Worm (Caenorhabditis elegans) whole organism, L1 larva: ENCODE data around the gene nep-2.

ENCODE experiments used
- Y116A8C.19 ChIP-seq: sonication (generic microtip); optimal IDR thresholded peaks from 2 replicates; lab custom pipeline; 2016; ENCODE audit warnings: missing compliant biosample characterization, missing genetic modification characterization, borderline replicate concordance
- aha-1 ChIP-seq: fragments of 150-350 bp; optimal IDR thresholded peaks from 2 replicates; lab custom pipeline; 2014; ENCODE audit warnings: missing biosample characterization, missing genetic modification characterization
- alr-1 ChIP-seq: fragments of 200-800 bp; sonication (Bioruptor generic); optimal IDR thresholded peaks from 2 replicates; lab custom pipeline; 2018; ENCODE audit warnings: borderline replicate concordance, mild to moderate bottlenecking, missing genetic modification characterization, missing compliant biosample characterization
- ceh-63 ChIP-seq: fragments of 200-800 bp; sonication (Bioruptor generic); optimal IDR thresholded peaks from 2 replicates; lab custom pipeline; 2018; ENCODE audit warnings: mild to moderate bottlenecking, missing genetic modification characterization, missing compliant biosample characterization
- ceh-88 ChIP-seq: fragments of 200-800 bp; sonication (Bioruptor generic); IDR thresholded peaks from 2 replicates; pipeline ENCODE4 v1.3.6; 2022; ENCODE audit warnings: missing genetic modification characterization, missing compliant biosample characterization
- ces-1 ChIP-seq: fragments of 150-350 bp; optimal IDR thresholded peaks from 2 replicates; lab custom pipeline; 2014; ENCODE audit warnings: missing biosample characterization, missing genetic modification reagents, missing genetic modification characterization
- dpl-1 ChIP-seq, 3 experiments: fragments of 150-350 bp in 2 of 3; sonication (generic microtip) in 1 of 3; optimal IDR thresholded peaks; 2 replicates each; lab custom pipeline; 2014 to 2017; ENCODE audit warnings: missing biosample characterization in 3 of 3, missing genetic modification characterization in 3 of 3, missing genetic modification reagents in 3 of 3
- efl-3 ChIP-seq: fragments of 200-800 bp; sonication (Bioruptor generic); optimal IDR thresholded peaks from 2 replicates; lab custom pipeline; 2018; ENCODE audit warnings: mild to moderate bottlenecking, missing genetic modification characterization, missing compliant biosample characterization
- egl-13 ChIP-seq: sonication (generic microtip); optimal IDR thresholded peaks from 2 replicates; lab custom pipeline; 2016; ENCODE audit warnings: missing genotype, missing genetic modification reagents, missing genetic modification characterization, missing compliant biosample characterization
- ets-5 ChIP-seq: fragments of 200-800 bp; sonication (Bioruptor generic); IDR thresholded peaks from 2 replicates; pipeline ENCODE4 v1.3.6; 2022; ENCODE audit warnings: missing genetic modification characterization, missing compliant biosample characterization
- fkh-10 ChIP-seq: sonication (generic microtip); optimal IDR thresholded peaks from 2 replicates; lab custom pipeline; 2017; ENCODE audit warnings: missing biosample characterization, missing genetic modification reagents, missing genetic modification characterization
- fos-1 ChIP-seq: fragments of 150-350 bp; optimal IDR thresholded peaks from 2 replicates; lab custom pipeline; 2014; ENCODE audit warnings: missing biosample characterization, missing genetic modification characterization
- grh-1 ChIP-seq: fragments of 200-800 bp; sonication (Bioruptor generic); IDR thresholded peaks from 2 replicates; pipeline ENCODE4 v1.3.6; 2022; ENCODE audit warnings: missing genetic modification reagents, missing genetic modification characterization, missing compliant biosample characterization
- hlh-4 ChIP-seq: sonication (generic microtip); optimal IDR thresholded peaks from 2 replicates; lab custom pipeline; 2016; ENCODE audit warnings: mild to moderate bottlenecking, missing genetic modification characterization, missing compliant biosample characterization
- isw-1 ChIP-seq: fragments of 200-800 bp; sonication (Bioruptor generic); IDR thresholded peaks from 2 replicates; pipeline ENCODE4 v1.3.6; 2022; ENCODE audit warnings: missing genetic modification characterization, missing compliant biosample characterization
- lin-15B ChIP-seq: fragments of 150-350 bp; sonication (generic microtip); optimal IDR thresholded peaks from 3 replicates; lab custom pipeline; 2014; ENCODE audit warnings: missing biosample characterization, missing genetic modification characterization
- lir-3 ChIP-seq: sonication (generic microtip); optimal IDR thresholded peaks from 2 replicates; lab custom pipeline; 2016; ENCODE audit warnings: mild to moderate bottlenecking, missing genetic modification characterization, moderate library complexity, missing compliant biosample characterization; ENCODE audit not compliant: poor library complexity
- mdl-1 ChIP-seq, 2 experiments: fragments of 150-350 bp; optimal IDR thresholded peaks; 2 replicates each; lab custom pipeline; 2014 to 2017; ENCODE audit warnings: missing biosample characterization in 2 of 2, missing genetic modification characterization in 2 of 2, inconsistent platforms in 1 of 2
- nhr-20 ChIP-seq: sonication (generic microtip); optimal IDR thresholded peaks from 2 replicates; lab custom pipeline; 2016; ENCODE audit warnings: mild to moderate bottlenecking, missing genetic modification characterization, missing compliant biosample characterization
- nhr-28 ChIP-seq: fragments of 150-350 bp; optimal IDR thresholded peaks from 2 replicates; lab custom pipeline; 2014; ENCODE audit warnings: missing biosample characterization, missing genetic modification characterization
- pag-3 ChIP-seq: sonication (generic microtip); optimal IDR thresholded peaks from 2 replicates; lab custom pipeline; 2017; ENCODE audit warnings: missing genetic modification characterization, mild to moderate bottlenecking, missing compliant biosample characterization, antibody characterized with exemption, borderline replicate concordance; ENCODE audit not compliant: insufficient read depth
- pax-3 ChIP-seq: fragments of 200-800 bp; sonication (Bioruptor generic); optimal IDR thresholded peaks from 2 replicates; lab custom pipeline; 2018; ENCODE audit warnings: mild to moderate bottlenecking, missing genetic modification characterization, moderate library complexity, missing compliant biosample characterization
- pqm-1 ChIP-seq: sonication (generic microtip); optimal IDR thresholded peaks from 3 replicates; lab custom pipeline; 2017; ENCODE audit warnings: missing biosample characterization, missing genetic modification characterization
- rnt-1 ChIP-seq: sonication (generic microtip); optimal IDR thresholded peaks from 2 replicates; lab custom pipeline; 2016; ENCODE audit warnings: mild to moderate bottlenecking, missing genetic modification characterization, moderate library complexity, missing compliant biosample characterization
- skn-1 ChIP-seq: fragments of 150-350 bp; optimal IDR thresholded peaks from 2 replicates; lab custom pipeline; 2014; ENCODE audit warnings: missing biosample characterization, missing genetic modification characterization
- snu-23 ChIP-seq: sonication (generic microtip); optimal IDR thresholded peaks from 2 replicates; lab custom pipeline; 2016; ENCODE audit warnings: missing genetic modification characterization, missing compliant biosample characterization
- sox-4 ChIP-seq: sonication (generic microtip); optimal IDR thresholded peaks from 2 replicates; lab custom pipeline; 2016; ENCODE audit warnings: missing genetic modification characterization, missing compliant biosample characterization
- sptf-1 ChIP-seq: fragments of 150-350 bp; optimal IDR thresholded peaks from 2 replicates; lab custom pipeline; 2014; ENCODE audit warnings: missing biosample characterization, missing genetic modification characterization
- tlp-1 ChIP-seq: fragments of 150-350 bp; optimal IDR thresholded peaks from 2 replicates; lab custom pipeline; 2014; ENCODE audit warnings: missing biosample characterization, missing genetic modification characterization
- unc-130 ChIP-seq: fragments of 150-350 bp; optimal IDR thresholded peaks from 2 replicates; lab custom pipeline; 2017; ENCODE audit warnings: missing biosample characterization, missing genetic modification characterization, inconsistent platforms
- unc-62 ChIP-seq: fragments of 150-350 bp; optimal IDR thresholded peaks from 2 replicates; lab custom pipeline; 2014; ENCODE audit warnings: missing biosample characterization, missing genetic modification reagents, missing genetic modification characterization
- unc-86 ChIP-seq: sonication (generic microtip); optimal IDR thresholded peaks from 2 replicates; lab custom pipeline; 2016; ENCODE audit warnings: missing genetic modification characterization, missing compliant biosample characterization
- unc-98 ChIP-seq: fragments of 200-800 bp; sonication (Bioruptor generic); IDR thresholded peaks from 2 replicates; pipeline ENCODE4 v1.3.6; 2022; ENCODE audit warnings: missing genetic modification characterization, missing compliant biosample characterization
- zag-1 ChIP-seq: fragments of 150-350 bp; optimal IDR thresholded peaks from 2 replicates; lab custom pipeline; 2014; ENCODE audit warnings: missing biosample characterization, missing genetic modification characterization
- zip-4 ChIP-seq: fragments of 200-800 bp; sonication (Bioruptor generic); optimal IDR thresholded peaks from 2 replicates; lab custom pipeline; 2018; ENCODE audit warnings: mild to moderate bottlenecking, missing genetic modification characterization, moderate library complexity, missing compliant biosample characterization
- ztf-4 ChIP-seq: fragments of 150-350 bp; optimal IDR thresholded peaks from 2 replicates; lab custom pipeline; 2014; ENCODE audit warnings: missing biosample characterization, missing genetic modification characterization

nep-2 gene

ce11 chrII:2766331-2766730 lies 40.8 kb upstream of the nep-2 start, which contains the start of gene F08D12.15:
Gene F08D12.15 (plus strand): TSS chrII:2766631.
- TF ChIP-seq fkh-10 (GFP tag; lab: Kevin White, UChicago) (no peak), nhr-28 (tag; lab: Kevin White, UChicago) (no peak), rnt-1 (no peak), tlp-1 (tag; lab: Kevin White, UChicago) (no peak), mdl-1 (tag; optimal IDR thresholded peaks at IDR 0.05; lab: Kevin White, UChicago) (no peak), dpl-1 (GFP tag; optimal IDR thresholded peaks at IDR 0.05; lab: Kevin White, UChicago) (no peak), pqm-1 (no peak), unc-130 (tag; lab: Kevin White, UChicago) (no peak), isw-1 (GFP tag; lab: Robert Waterston, UW) (no peak), ces-1 (GFP tag; lab: Kevin White, UChicago) (no peak), nhr-20 (no peak), egl-13 (no peak), efl-3 (no peak), zip-4 (no peak), pag-3 (tag; lab: Kevin White, UChicago) (no peak), zag-1 (no peak), ceh-88 (no peak), alr-1 (no peak)

ce11 chrII:2764664-2765063 lies 39.1 kb upstream of the nep-2 start, which contains the start of gene fbxb-108:
Gene fbxb-108 (plus strand): TSS chrII:2764964.
- TF ChIP-seq unc-98 (GFP tag; lab: Robert Waterston, UW) (no peak), ces-1 (GFP tag; lab: Kevin White, UChicago) (no peak), sptf-1 (tag; lab: Kevin White, UChicago) (no peak), ztf-4 (tag; lab: Kevin White, UChicago) (no peak), nhr-20 (no peak), dpl-1 (GFP tag; optimal IDR thresholded peaks at IDR 0.05; lab: Kevin White, UChicago) (no peak), grh-1 (no peak), fos-1 (tag; lab: Kevin White, UChicago) (no peak), hlh-4 (tag; lab: Kevin White, UChicago) (no peak), ceh-63 (no peak), lir-3 (tag; lab: Kevin White, UChicago) (no peak), zip-4 (no peak)

- TF ChIP-seq pax-3 (no peak), lin-15B (no peak), Y116A8C.19 (tag; lab: Kevin White, UChicago) (no peak), hlh-4 (tag; lab: Kevin White, UChicago) (no peak), fkh-10 (GFP tag; lab: Kevin White, UChicago) (no peak), sox-4 (tag; lab: Kevin White, UChicago) (no peak), unc-62 (GFP tag; lab: Kevin White, UChicago) (no peak)
These were observed 36.6 kb upstream of the nep-2 start, which contains the start of gene fbxb-106 for ce11 chrII:2762108-2762507. Gene fbxb-106 (plus strand): TSS chrII:2762408.

- no peak for TF ChIP-seq dpl-1 (GFP tag; optimal IDR thresholded peaks at IDR 0.05; lab: Kevin White, UChicago)
- no peak for TF ChIP-seq aha-1 (tag; lab: Kevin White, UChicago)
- no peak for TF ChIP-seq ets-5 (GFP tag; lab: Robert Waterston, UW)
- no peak for TF ChIP-seq unc-86 (tag; lab: Kevin White, UChicago)
- no peak for TF ChIP-seq alr-1
- no peak for TF ChIP-seq zip-4
- no peak for TF ChIP-seq skn-1 (tag; lab: Kevin White, UChicago)
- TF ChIP-seq snu-23 (GFP tag; lab: Kevin White, UChicago): no peak
- TF ChIP-seq nhr-20: no peak
- no peak for TF ChIP-seq pag-3 (tag; lab: Kevin White, UChicago)
- TF ChIP-seq, all 84 proteins: peak for 0
These were observed 32.9 kb upstream of the nep-2 start, which contains the start of gene fbxb-107 for ce11 chrII:2758476-2758875. Gene fbxb-107 (plus strand): TSS chrII:2758772.
